Fruit fly (Drosophila melanogaster): Measurements from ENCODE around the gene CG34376.
A peak's percentile ranks its signal among the peaks of the same experiment; 100 is the strongest.

CG34376 gene

DNA sequence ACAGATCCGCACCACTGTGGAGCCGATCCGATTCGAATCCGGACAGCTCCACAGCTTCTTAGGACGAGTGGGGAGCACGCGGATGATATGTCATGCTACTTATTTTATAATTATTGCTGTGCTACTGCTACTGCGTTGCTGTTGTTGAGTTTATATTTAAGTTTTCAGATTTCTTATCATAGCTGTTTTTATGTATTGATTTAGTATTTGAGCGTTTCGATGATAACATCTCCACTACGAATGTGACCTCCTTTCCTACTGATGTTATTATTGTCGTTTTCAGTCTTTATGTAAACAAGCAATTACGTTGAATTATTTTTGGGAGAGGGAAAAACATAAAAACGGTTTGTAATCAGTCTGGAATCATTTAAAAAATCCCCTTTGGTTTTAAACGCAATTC, 8.1 kb downstream of the CG34376 start:
- no peak for TF ChIP-seq tj (GFP tag; optimal IDR thresholded peaks at IDR 0.05)
- TF ChIP-seq CG14711 (tag; optimal IDR thresholded peaks at IDR 0.05), result no peak
- no peak for TF ChIP-seq bab1 (GFP tag; optimal IDR thresholded peaks at IDR 0.05)
- no peak for TF ChIP-seq CG1620 (GFP tag; optimal IDR thresholded peaks at IDR 0.05)
- no peak for TF ChIP-seq Clk (GFP tag; optimal IDR thresholded peaks at IDR 0.05)
- TF ChIP-seq ovo (GFP tag; optimal IDR thresholded peaks at IDR 0.05), result no peak
- no peak for TF ChIP-seq Hr96 (GFP tag; optimal IDR thresholded peaks at IDR 0.05)
- TF ChIP-seq CG5204 (GFP tag; optimal IDR thresholded peaks at IDR 0.05), result no peak
- no peak for TF ChIP-seq CG11617 (GFP tag; optimal IDR thresholded peaks at IDR 0.05)
- TF ChIP-seq CG7101 (tag; optimal IDR thresholded peaks at IDR 0.05), result no peak
- no peak for TF ChIP-seq pad (GFP tag; optimal IDR thresholded peaks at IDR 0.05)
- TF ChIP-seq CG33017 (tag; optimal IDR thresholded peaks at IDR 0.05), result no peak
- no peak for TF ChIP-seq cnc (optimal IDR thresholded peaks at IDR 0.05)

DNA sequence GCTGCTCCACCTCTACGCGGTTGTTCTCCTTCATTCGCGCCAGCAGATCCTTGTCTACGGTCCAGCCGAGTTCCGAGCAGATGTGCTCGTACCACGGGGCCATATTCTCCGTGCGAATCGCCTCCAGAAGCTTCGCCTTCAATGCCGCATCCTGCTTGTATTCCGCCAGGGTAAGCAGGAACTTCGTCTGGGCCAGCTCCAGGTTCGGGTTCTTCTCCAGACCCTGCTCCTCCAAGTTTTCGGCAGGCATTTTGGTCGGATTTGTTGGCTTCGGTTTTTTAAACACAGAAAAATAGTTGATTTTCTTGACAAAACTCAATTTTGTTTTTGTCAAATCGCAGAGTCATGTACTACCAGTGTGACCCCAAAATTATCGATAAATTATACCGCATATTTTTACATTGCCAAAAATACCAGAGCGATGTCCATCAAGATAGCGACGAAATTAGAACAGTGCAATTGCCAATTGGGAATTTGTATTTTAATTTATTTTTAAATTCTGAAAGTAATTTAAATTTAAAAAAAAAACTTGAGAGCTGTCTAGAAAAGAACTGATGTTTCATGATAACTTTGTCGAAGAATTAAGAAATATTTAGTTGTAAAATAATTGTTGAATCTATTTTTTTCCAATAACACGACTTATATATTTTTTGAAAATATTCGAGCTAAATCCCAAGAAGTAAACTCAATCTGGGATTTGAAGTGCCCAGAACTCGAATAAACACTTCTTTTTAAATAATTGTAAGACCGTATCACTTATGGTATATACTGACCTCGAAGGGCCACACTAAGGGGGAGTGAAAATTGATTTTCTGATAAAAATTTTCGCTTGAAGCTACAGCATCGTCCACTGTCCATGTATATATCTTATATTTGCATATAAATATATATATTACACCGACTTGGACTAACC, 14.0 kb downstream of the CG34376 start, which contains the start of the genes Rpn7 and AP-2mu:
Gene Rpn7 (minus strand): TSS at position 382 of the 913 bp plus-strand sequence.
Gene AP-2mu (plus strand): TSS at position 783 of the 913 bp plus-strand sequence.
- TF ChIP-seq pad (GFP tag; optimal IDR thresholded peaks at IDR 0.05), result peak; percentile 37
- no peak for TF ChIP-seq CG7101 (tag; optimal IDR thresholded peaks at IDR 0.05)
- no peak for TF ChIP-seq CG33017 (tag; optimal IDR thresholded peaks at IDR 0.05)
- TF ChIP-seq cnc (optimal IDR thresholded peaks at IDR 0.05), result peak; percentile 61 to 73
- TF ChIP-seq tj (GFP tag; optimal IDR thresholded peaks at IDR 0.05), result peak; percentile 4
- peak; percentile 16 for TF ChIP-seq Mnt (GFP tag; optimal IDR thresholded peaks at IDR 0.05)
- TF ChIP-seq kay (GFP tag; ENCODE audit: borderline replicate concordance), result peak; percentile 83
- TF ChIP-seq CG1620 (GFP tag; optimal IDR thresholded peaks at IDR 0.05), result no peak

DNA sequence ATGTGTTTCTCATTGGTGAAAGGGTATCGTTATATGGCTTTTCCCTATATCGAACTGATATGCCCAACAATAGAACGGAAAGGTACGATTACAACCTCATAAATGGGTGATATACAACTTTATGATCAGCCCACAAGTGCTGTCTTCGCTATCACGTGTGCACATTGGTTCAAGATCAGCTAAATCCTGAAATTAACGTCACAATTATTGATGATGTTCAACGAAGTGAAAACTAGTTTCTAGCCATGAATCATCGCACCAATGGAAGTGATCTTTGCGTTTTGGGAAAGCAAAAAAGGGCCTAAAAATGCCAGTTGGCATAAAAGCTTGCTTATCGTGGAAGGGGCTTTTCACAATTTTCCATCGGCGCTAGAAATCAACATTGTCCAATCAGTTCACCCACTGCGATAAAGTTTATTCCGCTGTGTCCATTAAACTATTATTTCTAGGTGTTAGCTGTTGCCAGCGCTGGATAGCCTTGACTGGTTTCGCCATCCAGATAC, 16.8 kb downstream of the CG34376 start, which contains the start of gene CG7054:
Gene CG7054 (plus strand): TSS at position 375 of the 503 bp plus-strand sequence.
- TF ChIP-seq Hr96 (GFP tag; optimal IDR thresholded peaks at IDR 0.05), result peak; percentile 46
- no peak for TF ChIP-seq Clk (GFP tag; optimal IDR thresholded peaks at IDR 0.05)
- peak; percentile 10 for TF ChIP-seq CG1620 (GFP tag; optimal IDR thresholded peaks at IDR 0.05)
- TF ChIP-seq Mnt (GFP tag; optimal IDR thresholded peaks at IDR 0.05), result peak; percentile 54
- peak; percentile 61 for TF ChIP-seq CG12768 (GFP tag; optimal IDR thresholded peaks at IDR 0.05)
- no peak for TF ChIP-seq toe (GFP tag; optimal IDR thresholded peaks at IDR 0.05)
- peak; percentile 98 for TF ChIP-seq kay (GFP tag; ENCODE audit: borderline replicate concordance)
- peak; percentile 49 for TF ChIP-seq pad (GFP tag; optimal IDR thresholded peaks at IDR 0.05)
- peak; percentile 42 for TF ChIP-seq CG14711 (tag; optimal IDR thresholded peaks at IDR 0.05)
- peak; percentile 68 for TF ChIP-seq CG11617 (GFP tag; optimal IDR thresholded peaks at IDR 0.05)
- TF ChIP-seq CG33017 (tag; optimal IDR thresholded peaks at IDR 0.05), result peak; percentile 65
- TF ChIP-seq CG7101 (tag; optimal IDR thresholded peaks at IDR 0.05), result peak; percentile 71
- TF ChIP-seq CG5204 (GFP tag; optimal IDR thresholded peaks at IDR 0.05), result no peak
- TF ChIP-seq tj (GFP tag; optimal IDR thresholded peaks at IDR 0.05), result peak; percentile 65
- TF ChIP-seq ovo (GFP tag; optimal IDR thresholded peaks at IDR 0.05), result peak; percentile 9
- TF ChIP-seq CG7045 (GFP tag; optimal IDR thresholded peaks at IDR 0.05), result peak; percentile 72
- TF ChIP-seq bab1 (GFP tag; optimal IDR thresholded peaks at IDR 0.05), result peak; percentile 15
- TF ChIP-seq cic (GFP tag; optimal IDR thresholded peaks at IDR 0.05), result peak; percentile 78
- no peak for TF ChIP-seq cnc (optimal IDR thresholded peaks at IDR 0.05)
- TF ChIP-seq Crg-1 (GFP tag; optimal IDR thresholded peaks at IDR 0.05), result no peak

DNA sequence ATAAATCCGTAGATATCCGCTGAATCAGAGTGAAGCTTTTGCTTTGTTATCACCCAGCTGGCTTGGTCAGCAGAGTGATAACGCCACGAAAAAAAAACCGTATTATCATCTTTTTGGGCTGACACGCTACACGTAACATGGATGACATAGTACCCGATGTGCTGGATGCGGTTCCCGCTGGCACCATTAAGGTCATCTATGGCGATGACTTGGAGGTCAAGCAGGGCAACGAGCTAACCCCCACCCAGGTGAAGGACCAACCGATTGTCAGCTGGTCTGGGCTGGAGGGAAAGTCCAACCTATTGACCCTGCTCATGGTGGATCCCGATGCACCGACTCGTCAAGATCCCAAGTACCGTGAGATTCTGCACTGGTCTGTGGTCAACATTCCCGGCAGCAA, 17.2 kb downstream of the CG34376 start:
- TF ChIP-seq toe (GFP tag; optimal IDR thresholded peaks at IDR 0.05) (no peak), tj (GFP tag; optimal IDR thresholded peaks at IDR 0.05) (peak; percentile 37), Mnt (GFP tag; optimal IDR thresholded peaks at IDR 0.05) (no peak), Clk (GFP tag; optimal IDR thresholded peaks at IDR 0.05) (no peak)

DNA sequence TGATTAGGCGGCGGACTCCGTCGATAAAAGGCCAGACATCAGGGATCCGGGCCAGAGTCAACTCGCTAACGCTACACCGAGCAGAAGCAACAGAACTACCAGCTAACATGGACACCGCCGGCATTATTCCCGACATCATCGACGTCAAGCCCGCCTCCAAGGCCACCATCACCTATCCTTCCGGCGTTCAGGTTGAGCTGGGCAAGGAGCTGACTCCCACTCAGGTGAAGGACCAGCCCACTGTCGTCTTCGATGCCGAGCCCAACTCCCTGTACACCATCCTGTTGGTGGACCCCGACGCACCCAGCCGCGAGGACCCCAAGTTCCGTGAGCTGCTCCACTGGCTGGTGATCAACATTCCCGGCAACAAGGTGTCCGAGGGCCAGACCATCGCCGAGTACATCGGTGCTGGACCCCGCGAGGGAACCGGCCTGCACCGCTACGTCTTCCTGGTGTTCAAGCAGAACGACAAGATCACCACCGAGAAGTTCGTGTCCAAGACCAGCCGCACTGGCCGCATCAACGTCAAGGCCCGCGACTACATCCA, 18.2 kb downstream of the CG34376 start, which contains the start of gene Pebp1:
Gene Pebp1 (plus strand): TSS at position 51 of the 547 bp plus-strand sequence.
- TF ChIP-seq Mnt (GFP tag; optimal IDR thresholded peaks at IDR 0.05) (no peak), cnc (optimal IDR thresholded peaks at IDR 0.05) (no peak), Hr96 (GFP tag; optimal IDR thresholded peaks at IDR 0.05) (no peak), CG7045 (GFP tag; optimal IDR thresholded peaks at IDR 0.05) (no peak), CG14711 (tag; optimal IDR thresholded peaks at IDR 0.05) (no peak), kay (GFP tag; ENCODE audit: borderline replicate concordance) (no peak), CG7101 (tag; optimal IDR thresholded peaks at IDR 0.05) (no peak), pad (GFP tag; optimal IDR thresholded peaks at IDR 0.05) (no peak), ovo (GFP tag; optimal IDR thresholded peaks at IDR 0.05) (no peak)

DNA sequence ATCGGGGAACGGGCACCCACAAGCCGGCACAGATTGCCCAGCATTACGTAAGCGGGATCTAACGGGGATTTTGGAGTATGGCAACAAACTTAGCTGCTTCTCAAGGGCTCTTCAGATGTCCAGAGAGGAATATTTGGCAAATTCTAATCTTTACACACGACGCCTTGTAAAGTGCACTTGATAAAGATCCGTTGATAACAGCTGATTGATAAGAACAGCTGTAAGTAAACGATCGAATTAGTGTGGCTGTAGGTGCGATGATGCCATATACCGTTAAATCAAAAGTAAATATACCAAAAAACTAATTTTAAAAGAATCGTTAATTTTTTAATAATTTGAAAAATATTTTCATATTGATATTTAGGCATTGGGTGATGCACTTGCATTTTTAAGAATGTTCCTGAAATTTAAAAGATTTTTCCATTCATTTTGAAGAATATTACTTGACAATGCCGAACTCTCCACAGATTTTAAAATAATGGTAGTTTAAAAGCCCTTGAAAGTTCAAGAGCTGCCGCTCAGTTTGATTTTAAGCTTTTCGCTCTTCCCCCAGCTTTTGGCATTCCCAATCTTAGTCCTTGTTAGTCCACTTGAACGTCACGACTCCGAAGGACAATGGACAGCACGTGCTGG, 20.2 kb downstream of the CG34376 start, which contains the start of the genes CG5377 and Nrx-1:
Gene CG5377 (minus strand): TSS at position 219 of the 633 bp plus-strand sequence.
Gene Nrx-1 (plus strand): TSS at position 574 of the 633 bp plus-strand sequence.
- TF ChIP-seq kay (GFP tag; ENCODE audit: borderline replicate concordance) (peak; percentile 74), bab1 (GFP tag; optimal IDR thresholded peaks at IDR 0.05) (peak; percentile 60), ovo (GFP tag; optimal IDR thresholded peaks at IDR 0.05) (peak; percentile 79), cic (GFP tag; optimal IDR thresholded peaks at IDR 0.05) (peak; percentile 19), Hr96 (GFP tag; optimal IDR thresholded peaks at IDR 0.05) (no peak)
